Worm (Caenorhabditis elegans): ENCODE results near the gene ddx-46.

ddx-46 gene

DNA sequence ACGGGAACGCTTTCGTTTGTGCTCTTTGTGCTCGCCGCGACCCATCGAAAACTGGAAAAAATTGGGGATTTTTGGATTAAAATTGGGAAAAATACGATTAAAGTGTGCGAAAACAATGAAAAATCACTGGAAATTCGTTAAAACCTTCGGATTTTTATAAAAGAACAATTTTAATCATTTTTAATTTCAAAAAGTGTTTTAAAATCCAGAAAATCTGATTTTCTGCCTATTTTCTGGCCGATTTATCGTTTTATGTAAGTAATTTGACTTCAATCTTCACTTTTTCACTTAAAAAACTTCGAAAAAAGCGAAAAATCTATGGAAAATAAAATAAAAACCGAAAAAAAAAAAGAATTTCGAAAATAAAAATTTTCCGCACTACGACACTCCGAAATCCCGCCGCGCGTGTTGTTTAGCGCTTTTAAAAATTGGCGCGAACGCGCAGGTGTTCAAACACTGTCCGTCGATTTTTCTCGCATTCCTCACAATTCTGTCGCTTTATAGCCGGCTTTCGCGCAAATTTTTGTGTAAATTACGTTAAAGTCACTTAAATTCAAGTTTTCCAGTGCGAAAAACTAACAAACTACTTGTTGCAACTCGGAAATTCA lies at the start of gene ddx-46, which contains the start of gene F53H1.4:
Gene ddx-46 (minus strand): TSS at position 51 of the 608 bp plus-strand sequence.
Gene F53H1.4 (plus strand): TSS at position 567 of the 608 bp plus-strand sequence.
- no peak for TF ChIP-seq ahr-1 (tag; optimal IDR thresholded peaks at IDR 0.05)
- no peak for TF ChIP-seq nhr-232 (tag; optimal IDR thresholded peaks at IDR 0.05)
- TF ChIP-seq nfya-1 (tag; optimal IDR thresholded peaks at IDR 0.05): peak; percentile 27

ce11 chrIV:1359125-1359524 lies 49.7 kb upstream of the ddx-46 start, which contains the start of gene col-105:
col-105 (minus strand) TSS chrIV:1359225.
- no peak for TF ChIP-seq pax-1 (tag; optimal IDR thresholded peaks at IDR 0.05)
- no peak for TF ChIP-seq ceh-45 (GFP tag; IDR thresholded peaks at IDR 0.05)
- no peak for TF ChIP-seq K02D7.2 (tag; optimal IDR thresholded peaks at IDR 0.05)
- TF ChIP-seq dmd-4 (tag; optimal IDR thresholded peaks at IDR 0.05; ENCODE audit: borderline replicate concordance): no peak
- TF ChIP-seq nhr-11 (tag; optimal IDR thresholded peaks at IDR 0.05): no peak
- TF ChIP-seq pat-9 (tag; optimal IDR thresholded peaks at IDR 0.05): no peak
- TF ChIP-seq elt-2 (tag; optimal IDR thresholded peaks at IDR 0.05): no peak
- no peak for TF ChIP-seq ama-1 (optimal IDR thresholded peaks at IDR 0.05)
- no peak for TF ChIP-seq ceh-14 (tag; optimal IDR thresholded peaks at IDR 0.05)
- TF ChIP-seq ceh-31 (tag; optimal IDR thresholded peaks at IDR 0.05): no peak
- TF ChIP-seq dve-1 (tag; optimal IDR thresholded peaks at IDR 0.05): no peak

ce11 chrIV:1358109-1358508 lies 48.7 kb upstream of the ddx-46 start:
- TF ChIP-seq ttx-3 (tag; optimal IDR thresholded peaks at IDR 0.05): no peak
- no peak for TF ChIP-seq ceh-18 (tag; optimal IDR thresholded peaks at IDR 0.05)
- TF ChIP-seq hlh-6 (tag; optimal IDR thresholded peaks at IDR 0.05): peak; percentile 22
- TF ChIP-seq ceh-19 (GFP tag; optimal IDR thresholded peaks at IDR 0.05): no peak
- peak; percentile 25 for TF ChIP-seq C08G9.2 (tag; optimal IDR thresholded peaks at IDR 0.05)
- TF ChIP-seq hlh-8 (tag; optimal IDR thresholded peaks at IDR 0.05): no peak
- no peak for TF ChIP-seq ahr-1 (tag; optimal IDR thresholded peaks at IDR 0.05)
- no peak for TF ChIP-seq lin-11 (tag; optimal IDR thresholded peaks at IDR 0.05)
- no peak for TF ChIP-seq ceh-22 (tag; optimal IDR thresholded peaks at IDR 0.05)
- no peak for TF ChIP-seq hlh-13 (GFP tag; optimal IDR thresholded peaks at IDR 0.05)
- TF ChIP-seq elt-2 (tag; optimal IDR thresholded peaks at IDR 0.05): no peak
- no peak for TF ChIP-seq K02D7.2 (tag; optimal IDR thresholded peaks at IDR 0.05)
- TF ChIP-seq ets-4 (tag; optimal IDR thresholded peaks at IDR 0.05): no peak
- no peak for TF ChIP-seq ama-1 (optimal IDR thresholded peaks at IDR 0.05)
- TF ChIP-seq mec-3 (tag; optimal IDR thresholded peaks at IDR 0.05; ENCODE audit: borderline replicate concordance): no peak
- TF ChIP-seq nhr-232 (tag; optimal IDR thresholded peaks at IDR 0.05): peak; percentile 33
- TF ChIP-seq sox-4 (tag; optimal IDR thresholded peaks at IDR 0.05): peak; percentile 10
- TF ChIP-seq dve-1 (tag; optimal IDR thresholded peaks at IDR 0.05): no peak
- no peak for TF ChIP-seq fkh-6 (tag; optimal IDR thresholded peaks at IDR 0.05)
- TF ChIP-seq ceh-9 (tag; optimal IDR thresholded peaks at IDR 0.05): peak; percentile 41
- no peak for TF ChIP-seq unc-42 (tag; optimal IDR thresholded peaks at IDR 0.05)
- TF ChIP-seq rnt-1 (tag; optimal IDR thresholded peaks at IDR 0.05): no peak
- peak; percentile 23 for TF ChIP-seq F13H6.1 (tag; optimal IDR thresholded peaks at IDR 0.05)
- peak; percentile 25 for TF ChIP-seq pat-9 (tag; optimal IDR thresholded peaks at IDR 0.05)
- TF ChIP-seq pqm-1 (tag; optimal IDR thresholded peaks at IDR 0.05): no peak
- TF ChIP-seq K09A11.1 (tag; optimal IDR thresholded peaks at IDR 0.05; ENCODE audit: insufficient read depth): no peak
- no peak for TF ChIP-seq T23F11.4 (GFP tag; optimal IDR thresholded peaks at IDR 0.05)
- TF ChIP-seq elt-4 (tag; optimal IDR thresholded peaks at IDR 0.05): peak; percentile 33
- peak; percentile 2 for TF ChIP-seq C38D4.7 (GFP tag; optimal IDR thresholded peaks at IDR 0.05)
- peak; percentile 4 for TF ChIP-seq syd-9 (tag; optimal IDR thresholded peaks at IDR 0.05)
- TF ChIP-seq ceh-6 (GFP tag; optimal IDR thresholded peaks at IDR 0.05): no peak
- TF ChIP-seq tbx-7 (tag; optimal IDR thresholded peaks at IDR 0.05): no peak
- no peak for TF ChIP-seq ceh-30 (tag; optimal IDR thresholded peaks at IDR 0.05)
- TF ChIP-seq ceh-2 (tag; optimal IDR thresholded peaks at IDR 0.05): no peak
- TF ChIP-seq hlh-30 (tag; optimal IDR thresholded peaks at IDR 0.05; ENCODE audit: insufficient read depth): no peak
